Worm (Caenorhabditis elegans): ENCODE measurements around the gene F18A11.5.

DNA sequence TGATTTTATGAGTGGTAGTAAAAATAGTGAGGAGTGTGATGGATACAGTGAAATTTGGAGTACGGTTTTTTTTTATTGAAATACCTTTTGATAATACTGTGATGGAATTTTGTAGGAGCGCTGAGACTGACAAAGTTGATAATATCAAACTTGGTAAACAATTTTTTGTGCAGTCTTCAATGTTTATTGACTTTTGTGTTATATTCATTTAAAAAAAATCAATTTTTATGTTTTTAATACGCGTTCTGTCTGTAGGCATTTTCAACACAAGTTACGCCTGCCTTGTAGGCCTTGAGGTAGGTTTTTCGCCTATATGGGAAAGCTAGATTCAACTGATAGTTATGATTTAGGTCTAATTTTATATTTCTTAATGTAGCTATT is 9.2 kb downstream of the F18A11.5 start:
- TF ChIP-seq nhr-237 (tag; optimal IDR thresholded peaks at IDR 0.05): no peak
- no peak for TF ChIP-seq bed-3 (GFP tag; optimal IDR thresholded peaks at IDR 0.05)
- TF ChIP-seq unc-62 (GFP tag; optimal IDR thresholded peaks at IDR 0.05): no peak
- no peak for TF ChIP-seq ztf-11 (tag; optimal IDR thresholded peaks at IDR 0.05)

Data from whole organism, mixed stage, embryonic.